Worm (Caenorhabditis elegans) whole organism, L1 larva: Measurements from ENCODE around the gene C35D6.13.

Source experiments
- blmp-1 ChIP-seq: fragments of 150-350 bp; optimal IDR thresholded peaks from 2 replicates; lab custom pipeline; 2014; ENCODE audit warnings: missing biosample characterization, missing genetic modification characterization
- ceh-82 ChIP-seq, 3 experiments: fragments of 150-350 bp in 1 of 3; sonication (generic microtip) in 2 of 3; optimal IDR thresholded peaks; 2 replicates each; lab custom pipeline; 2014 to 2017; ENCODE audit warnings: missing biosample characterization in 3 of 3, missing genetic modification characterization in 3 of 3
- efl-3 ChIP-seq: fragments of 200-800 bp; sonication (Bioruptor generic); optimal IDR thresholded peaks from 2 replicates; lab custom pipeline; 2018; ENCODE audit warnings: mild to moderate bottlenecking, missing genetic modification characterization, missing compliant biosample characterization
- egl-27 ChIP-seq, 2 experiments: fragments of 150-350 bp in 1 of 2; sonication (generic microtip); optimal IDR thresholded peaks; 3 replicates each; lab custom pipeline; 2017 to 2018; ENCODE audit warnings: missing biosample characterization in 2 of 2, missing genetic modification characterization in 2 of 2, missing genetic modification reagents in 2 of 2
- elt-2 ChIP-seq: sonication (generic microtip); optimal IDR thresholded peaks from 2 replicates; lab custom pipeline; 2016; ENCODE audit warnings: missing genetic modification characterization, mild to moderate bottlenecking, inconsistent platforms, missing compliant biosample characterization, missing genetic modification reagents
- ets-5 ChIP-seq: fragments of 200-800 bp; sonication (Bioruptor generic); IDR thresholded peaks from 2 replicates; pipeline ENCODE4 v1.3.6; 2022; ENCODE audit warnings: missing genetic modification characterization, missing compliant biosample characterization
- nhr-11 ChIP-seq: fragments of 150-350 bp; optimal IDR thresholded peaks from 2 replicates; lab custom pipeline; 2014; ENCODE audit warnings: missing biosample characterization, missing genetic modification characterization
- nhr-47 ChIP-seq: sonication (generic microtip); optimal IDR thresholded peaks from 2 replicates; lab custom pipeline; 2016; ENCODE audit warnings: mild to moderate bottlenecking, missing genetic modification characterization, moderate library complexity, missing compliant biosample characterization
- nhr-76 ChIP-seq: sonication (generic microtip); optimal IDR thresholded peaks from 2 replicates; lab custom pipeline; 2017; ENCODE audit warnings: missing biosample characterization, missing genetic modification characterization
- nhr-77 ChIP-seq: fragments of 150-350 bp; optimal IDR thresholded peaks from 2 replicates; lab custom pipeline; 2014; ENCODE audit warnings: missing biosample characterization, missing genetic modification characterization
- rnt-1 ChIP-seq: sonication (generic microtip); optimal IDR thresholded peaks from 2 replicates; lab custom pipeline; 2016; ENCODE audit warnings: mild to moderate bottlenecking, missing genetic modification characterization, moderate library complexity, missing compliant biosample characterization
- tbx-2 ChIP-seq: sonication (generic microtip); optimal IDR thresholded peaks from 2 replicates; lab custom pipeline; 2016; ENCODE audit warnings: missing genetic modification characterization, missing compliant biosample characterization
- unc-30 ChIP-seq: sonication (generic microtip); optimal IDR thresholded peaks from 2 replicates; lab custom pipeline; 2017; ENCODE audit warnings: missing biosample characterization, missing genetic modification characterization

DNA sequence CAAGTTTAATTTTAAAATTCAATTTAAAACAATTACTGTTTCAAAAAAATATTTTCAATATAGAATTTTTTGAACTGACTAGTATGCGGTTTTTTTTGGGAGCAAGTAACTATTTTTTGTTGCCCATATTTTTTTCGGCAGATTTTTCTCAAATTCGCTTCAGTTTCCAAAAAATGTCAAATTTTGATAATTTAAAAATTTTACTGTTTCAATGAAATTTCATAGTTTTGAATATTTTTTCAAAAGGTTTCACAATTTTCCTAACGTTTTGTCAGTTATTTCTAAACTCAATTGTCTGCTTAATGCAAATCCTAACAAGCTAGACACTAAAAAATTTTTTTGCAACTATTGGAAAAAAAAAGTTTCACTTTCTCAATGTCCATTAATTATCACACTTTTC is 44.1 kb downstream of the C35D6.13 start:
- no peak for TF ChIP-seq efl-3 (GFP tag; lab: Kevin White, UChicago)
- TF ChIP-seq nhr-47 (tag; lab: Kevin White, UChicago), result no peak
- no peak for TF ChIP-seq nhr-11 (tag; lab: Kevin White, UChicago)
- no peak for TF ChIP-seq rnt-1 (tag; lab: Kevin White, UChicago)
- TF ChIP-seq blmp-1 (tag; lab: Kevin White, UChicago), result no peak
- TF ChIP-seq nhr-76 (tag; lab: Kevin White, UChicago), result no peak
- TF ChIP-seq egl-27 (tag; optimal IDR thresholded peaks at IDR 0.05; lab: Kevin White, UChicago), result no peak
- TF ChIP-seq nhr-77 (tag; lab: Kevin White, UChicago), result no peak
- no peak for TF ChIP-seq elt-2 (tag; lab: Kevin White, UChicago)
- no peak for TF ChIP-seq ets-5 (GFP tag; lab: Robert Waterston, UW)
- no peak for TF ChIP-seq unc-30 (tag; lab: Kevin White, UChicago)
- TF ChIP-seq ceh-82 (tag; optimal IDR thresholded peaks at IDR 0.05; lab: Kevin White, UChicago), result no peak
- TF ChIP-seq tbx-2, result no peak
